Worm (Caenorhabditis elegans): ENCODE data around the gene Y57G11C.1142.

DNA sequence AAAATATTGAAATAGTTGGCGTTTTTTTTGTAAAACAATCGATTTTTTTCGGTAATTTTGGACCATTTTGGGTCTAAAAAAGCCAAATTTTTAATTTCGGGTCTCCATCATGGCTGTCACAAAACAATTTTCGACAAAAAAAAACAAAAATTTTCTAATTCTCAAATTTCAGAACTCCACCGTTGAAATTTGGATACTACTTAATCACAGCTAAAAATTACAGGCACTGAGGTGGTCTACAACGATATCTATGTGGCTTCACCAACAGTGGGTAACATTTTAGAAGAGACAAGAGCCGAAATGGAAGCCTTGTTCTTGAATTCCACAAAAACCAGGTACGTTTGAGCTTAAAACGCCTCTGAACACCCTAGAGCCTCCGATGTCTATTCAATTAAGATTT is at the start of gene Y57G11C.1142:
- no peak for TF ChIP-seq klf-2 (GFP tag; conservative IDR thresholded peaks at IDR 0.05)
- TF ChIP-seq cog-1 (tag; optimal IDR thresholded peaks at IDR 0.05) = no peak
- TF ChIP-seq T22C8.4 (GFP tag; IDR thresholded peaks at IDR 0.05) = no peak
- no peak for TF ChIP-seq flt-1 (GFP tag; IDR thresholded peaks at IDR 0.05)
- TF ChIP-seq tab-1 (GFP tag; IDR thresholded peaks at IDR 0.05) = no peak
- TF ChIP-seq ref-1 (GFP tag; conservative IDR thresholded peaks at IDR 0.05) = no peak
- no peak for TF ChIP-seq ztf-23 (GFP tag; IDR thresholded peaks at IDR 0.05)
- TF ChIP-seq med-1 (GFP tag; optimal IDR thresholded peaks at IDR 0.05; ENCODE audit: insufficient read depth) = no peak
- no peak for TF ChIP-seq ztf-29 (GFP tag; IDR thresholded peaks at IDR 0.05)
